Worm (Caenorhabditis elegans) whole organism, late embryonic: ENCODE data around the gene F13E9.12.

Experiments
- C08G9.2 ChIP-seq: sonication (generic microtip); optimal IDR thresholded peaks from 2 replicates; lab custom pipeline; 2016; ENCODE audit warnings: mild to moderate bottlenecking, missing genetic modification characterization, moderate library complexity, missing compliant biosample characterization
- K02D7.2 ChIP-seq: sonication (generic microtip); optimal IDR thresholded peaks from 2 replicates; lab custom pipeline; 2017; ENCODE audit warnings: mild to moderate bottlenecking, missing genetic modification characterization, missing compliant biosample characterization
- Y22D7AL.16 ChIP-seq: sonication (generic microtip); optimal IDR thresholded peaks from 2 replicates; lab custom pipeline; 2016; ENCODE audit warnings: missing genetic modification characterization, missing compliant biosample characterization
- ama-1 ChIP-seq: fragments of 150-350 bp; optimal IDR thresholded peaks from 2 replicates; lab custom pipeline; 2014
- ceh-14 ChIP-seq: sonication (generic microtip); optimal IDR thresholded peaks from 2 replicates; lab custom pipeline; 2016; ENCODE audit warnings: missing genotype, missing genetic modification characterization, missing compliant biosample characterization
- ceh-19 ChIP-seq: fragments of 200-800 bp; sonication (Bioruptor generic); optimal IDR thresholded peaks from 2 replicates; lab custom pipeline; 2018; ENCODE audit warnings: mild to moderate bottlenecking, missing genetic modification characterization, missing compliant biosample characterization
- ceh-2 ChIP-seq: sonication (generic microtip); optimal IDR thresholded peaks from 2 replicates; lab custom pipeline; 2016; ENCODE audit warnings: missing genotype, missing genetic modification characterization, missing compliant biosample characterization
- ceh-30 ChIP-seq: fragments of 150-350 bp; optimal IDR thresholded peaks from 2 replicates; lab custom pipeline; 2014; ENCODE audit warnings: missing biosample characterization, missing genetic modification characterization
- ceh-31 ChIP-seq: sonication (generic microtip); optimal IDR thresholded peaks from 2 replicates; lab custom pipeline; 2016; ENCODE audit warnings: missing genetic modification characterization, missing compliant biosample characterization
- ceh-34 ChIP-seq: sonication (generic microtip); optimal IDR thresholded peaks from 2 replicates; lab custom pipeline; 2016; ENCODE audit warnings: mild to moderate bottlenecking, missing genetic modification characterization, missing compliant biosample characterization
- ceh-45 ChIP-seq: fragments of 200-800 bp; sonication (Bioruptor generic); IDR thresholded peaks from 2 replicates; pipeline ENCODE4 v1.3.6; 2022; ENCODE audit warnings: missing genetic modification reagents, missing genetic modification characterization, missing compliant biosample characterization
- che-1 ChIP-seq: sonication (generic microtip); optimal IDR thresholded peaks from 2 replicates; lab custom pipeline; 2016; ENCODE audit warnings: mild to moderate bottlenecking, missing genetic modification characterization, missing compliant biosample characterization
- dmd-4 ChIP-seq: sonication (generic microtip); optimal IDR thresholded peaks from 2 replicates; lab custom pipeline; 2016; ENCODE audit warnings: borderline replicate concordance, missing genetic modification characterization, missing compliant biosample characterization
- dve-1 ChIP-seq: sonication (generic microtip); optimal IDR thresholded peaks from 2 replicates; lab custom pipeline; 2017; ENCODE audit warnings: antibody characterized with exemption, mild to moderate bottlenecking, missing genetic modification characterization, missing compliant biosample characterization
- elt-4 ChIP-seq: sonication (generic microtip); optimal IDR thresholded peaks from 2 replicates; lab custom pipeline; 2016; ENCODE audit warnings: missing genetic modification characterization, missing compliant biosample characterization
- fax-1 ChIP-seq: sonication (generic microtip); optimal IDR thresholded peaks from 2 replicates; lab custom pipeline; 2016; ENCODE audit warnings: missing genotype, missing genetic modification characterization, missing compliant biosample characterization
- fkh-6 ChIP-seq: sonication (generic microtip); optimal IDR thresholded peaks from 2 replicates; lab custom pipeline; 2016; ENCODE audit warnings: missing genetic modification characterization, missing compliant biosample characterization
- hlh-13 ChIP-seq: fragments of 200-800 bp; sonication (Bioruptor generic); optimal IDR thresholded peaks from 2 replicates; lab custom pipeline; 2018; ENCODE audit warnings: mild to moderate bottlenecking, missing genetic modification characterization, missing compliant biosample characterization
- hlh-6 ChIP-seq: sonication (generic microtip); optimal IDR thresholded peaks from 2 replicates; lab custom pipeline; 2016; ENCODE audit warnings: missing genotype, missing genetic modification characterization, missing compliant biosample characterization
- hlh-8 ChIP-seq: sonication (generic microtip); optimal IDR thresholded peaks from 2 replicates; lab custom pipeline; 2016; ENCODE audit warnings: missing genotype, missing genetic modification characterization, missing compliant biosample characterization
- lim-6 ChIP-seq: sonication (generic microtip); optimal IDR thresholded peaks from 2 replicates; lab custom pipeline; 2016; ENCODE audit warnings: missing genetic modification characterization, missing compliant biosample characterization
- lin-11 ChIP-seq: fragments of 200-800 bp; sonication (Bioruptor generic); optimal IDR thresholded peaks from 2 replicates; lab custom pipeline; 2018; ENCODE audit warnings: mild to moderate bottlenecking, missing genetic modification characterization, missing compliant biosample characterization
- mec-3 ChIP-seq: sonication (generic microtip); optimal IDR thresholded peaks from 2 replicates; lab custom pipeline; 2016; ENCODE audit warnings: borderline replicate concordance, missing genetic modification characterization, missing compliant biosample characterization
- nfya-1 ChIP-seq: sonication (generic microtip); optimal IDR thresholded peaks from 2 replicates; lab custom pipeline; 2017; ENCODE audit warnings: missing genetic modification characterization, mild to moderate bottlenecking, missing compliant biosample characterization, antibody characterized with exemption, moderate library complexity
- nhr-11 ChIP-seq: fragments of 150-350 bp; optimal IDR thresholded peaks from 2 replicates; lab custom pipeline; 2014; ENCODE audit warnings: missing biosample characterization, missing genetic modification characterization
- npax-4 ChIP-seq: sonication (generic microtip); optimal IDR thresholded peaks from 2 replicates; lab custom pipeline; 2016; ENCODE audit warnings: missing genetic modification characterization, missing compliant biosample characterization
- pag-3 ChIP-seq: sonication (generic microtip); optimal IDR thresholded peaks from 2 replicates; lab custom pipeline; 2016; ENCODE audit warnings: missing compliant biosample characterization, missing genetic modification characterization, borderline replicate concordance
- pat-9 ChIP-seq: fragments of 200-800 bp; sonication (Bioruptor generic); optimal IDR thresholded peaks from 2 replicates; lab custom pipeline; 2018; ENCODE audit warnings: mild to moderate bottlenecking, missing genetic modification characterization, moderate library complexity, missing compliant biosample characterization
- pax-1 ChIP-seq: fragments of 150-350 bp; optimal IDR thresholded peaks from 2 replicates; lab custom pipeline; 2014; ENCODE audit warnings: missing biosample characterization, missing genetic modification characterization
- pha-2 ChIP-seq: sonication (generic microtip); optimal IDR thresholded peaks from 2 replicates; lab custom pipeline; 2017; ENCODE audit warnings: mild to moderate bottlenecking, missing genetic modification characterization, missing compliant biosample characterization
- ref-2 ChIP-seq: sonication (generic microtip); optimal IDR thresholded peaks from 2 replicates; lab custom pipeline; 2016; ENCODE audit warnings: missing genetic modification characterization, missing compliant biosample characterization
- rnt-1 ChIP-seq: sonication (generic microtip); optimal IDR thresholded peaks from 2 replicates; lab custom pipeline; 2016; ENCODE audit warnings: missing genetic modification characterization, missing compliant biosample characterization
- sox-2 ChIP-seq: fragments of 200-800 bp; sonication (Bioruptor generic); IDR thresholded peaks from 2 replicates; pipeline ENCODE4 v1.3.6; 2022; ENCODE audit warnings: missing genetic modification reagents, missing genetic modification characterization, missing compliant biosample characterization
- tbx-7 ChIP-seq: sonication (generic microtip); optimal IDR thresholded peaks from 2 replicates; lab custom pipeline; 2016; ENCODE audit warnings: missing genotype, missing genetic modification characterization, missing compliant biosample characterization
- unc-3 ChIP-seq, 2 experiments: fragments of 200-800 bp in 1 of 2; sonication (Bioruptor generic) in 1 of 2; sonication (generic microtip) in 1 of 2; conservative IDR thresholded peaks in 1 of 2; optimal IDR thresholded peaks in 1 of 2; 2 replicates each; pipeline versions ENCODE4 v1.3.6 to Lab custom; 2016 to 2022; ENCODE audit warnings: missing compliant biosample characterization in 2 of 2, missing genetic modification characterization in 2 of 2, missing genetic modification reagents in 1 of 2
- unc-42 ChIP-seq: sonication (generic microtip); optimal IDR thresholded peaks from 2 replicates; lab custom pipeline; 2016; ENCODE audit warnings: missing genotype, missing genetic modification characterization, missing compliant biosample characterization
- zip-5 ChIP-seq: sonication (generic microtip); optimal IDR thresholded peaks from 2 replicates; lab custom pipeline; 2016; ENCODE audit warnings: missing genetic modification characterization, missing compliant biosample characterization
- ztf-16 ChIP-seq: sonication (generic microtip); optimal IDR thresholded peaks from 2 replicates; lab custom pipeline; 2017; ENCODE audit warnings: missing genetic modification characterization, missing compliant biosample characterization

The F13E9.12 gene

ce11 chrIV:10876844-10877243 lies 2.4 kb upstream of the F13E9.12 start, which contains the start of gene fipr-14:
Gene fipr-14 (plus strand): TSS chrIV:10877144.
- TF ChIP-seq npax-4 (tag; lab: Kevin White, UChicago) (no peak), lim-6 (no peak)

DNA sequence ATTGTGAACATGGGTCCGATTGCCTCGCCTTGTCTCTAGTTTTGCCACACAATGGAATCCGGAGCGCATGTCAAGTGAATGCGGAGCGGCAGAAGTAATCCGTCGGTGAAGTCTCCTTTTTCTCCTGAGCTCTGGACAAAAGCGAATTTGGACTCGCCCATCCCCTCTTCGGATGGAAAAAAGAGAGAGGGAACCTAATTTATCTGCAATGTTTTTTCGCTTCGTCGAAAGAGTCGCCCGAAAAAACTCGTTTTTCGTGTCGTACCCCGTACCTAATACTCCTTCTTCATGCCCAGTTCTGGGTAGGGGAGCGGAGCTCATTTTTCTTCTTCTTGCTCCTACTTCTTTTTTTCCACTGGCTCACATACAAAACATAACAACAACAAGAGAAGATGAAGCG lies 4.3 kb downstream of the F13E9.12 start:
- TF ChIP-seq dve-1 (tag; lab: Kevin White, UChicago) (no peak), hlh-6 (tag; lab: Kevin White, UChicago) (no peak), ceh-45 (GFP tag; lab: Robert Waterston, UW) (no peak), unc-42 (peak; percentile 70)

- peak; percentile 5 for TF ChIP-seq pha-2 (tag; lab: Kevin White, UChicago)
- TF ChIP-seq lin-11 = no peak
- no peak for TF ChIP-seq nhr-11
- no peak for TF ChIP-seq fax-1 (tag; lab: Kevin White, UChicago)
- no peak for TF ChIP-seq ceh-30 (tag; lab: Kevin White, UChicago)
- TF ChIP-seq ceh-34 (tag; lab: Kevin White, UChicago) = peak; percentile 79
- TF ChIP-seq ceh-45 (GFP tag; lab: Robert Waterston, UW) = no peak
- TF ChIP-seq che-1 (tag; lab: Kevin White, UChicago) = no peak
- no peak for TF ChIP-seq ceh-19 (GFP tag; lab: Kevin White, UChicago)
Measured at ce11 chrIV:10869642-10870041, 4.8 kb downstream of the F13E9.12 start.

- peak; percentile 65 for TF ChIP-seq hlh-6 (tag; lab: Kevin White, UChicago)
- peak; percentile 61 for TF ChIP-seq unc-42
- no peak for TF ChIP-seq npax-4 (tag; lab: Kevin White, UChicago)
- TF ChIP-seq ceh-31 (tag; lab: Kevin White, UChicago) = peak; percentile 55
- TF ChIP-seq rnt-1 = no peak
- TF ChIP-seq ceh-14 (tag; lab: Kevin White, UChicago) = peak; percentile 23
- TF ChIP-seq fax-1 (tag; lab: Kevin White, UChicago) = peak; percentile 40
- peak; percentile 38 for TF ChIP-seq pag-3 (tag; lab: Kevin White, UChicago)
- TF ChIP-seq pax-1 (tag; lab: Kevin White, UChicago) = no peak
- TF ChIP-seq, all 69 proteins: peak for 6
Measured at ce11 chrIV:10868629-10869251, 5.7 kb downstream of the F13E9.12 start, which contains the start of gene F13E9.11. Gene F13E9.11 (minus strand): TSS chrIV:10869135.

- TF ChIP-seq K02D7.2 (tag; lab: Kevin White, UChicago) = no peak
- no peak for TF ChIP-seq tbx-7
- no peak for TF ChIP-seq ztf-16 (tag; lab: Kevin White, UChicago)
- TF ChIP-seq sox-2 = peak; percentile 52
- TF ChIP-seq dmd-4 (tag; lab: Kevin White, UChicago) = no peak
- TF ChIP-seq ceh-31 (tag; lab: Kevin White, UChicago) = peak; percentile 62
- TF ChIP-seq ref-2 = peak; percentile 37
- no peak for TF ChIP-seq fax-1 (tag; lab: Kevin White, UChicago)
- peak; percentile 10; the same call in 1 of the 2 replicates for TF ChIP-seq ceh-45 (GFP tag; lab: Robert Waterston, UW)
Measured at ce11 chrIV:10867370-10868146, 6.9 kb downstream of the F13E9.12 start.

ce11 chrIV:10864031-10864430 lies 10.4 kb downstream of the F13E9.12 start, which contains the start of gene nish-1:
Gene nish-1 (plus strand): TSS chrIV:10864331.
- no peak for TF ChIP-seq ama-1 (lab: Kevin White, UChicago)
- no peak for TF ChIP-seq unc-3 (GFP tag; conservative IDR thresholded peaks at IDR 0.05; lab: Robert Waterston, UW)
- TF ChIP-seq unc-3 (tag; optimal IDR thresholded peaks at IDR 0.05; lab: Kevin White, UChicago) = no peak
- TF ChIP-seq elt-4 (tag; lab: Kevin White, UChicago) = no peak
- TF ChIP-seq ceh-2 (tag; lab: Kevin White, UChicago) = no peak
- no peak for TF ChIP-seq C08G9.2 (tag; lab: Kevin White, UChicago)
- TF ChIP-seq pax-1 (tag; lab: Kevin White, UChicago) = no peak
- TF ChIP-seq ceh-31 (tag; lab: Kevin White, UChicago) = no peak
- no peak for TF ChIP-seq ceh-45 (GFP tag; lab: Robert Waterston, UW)
- TF ChIP-seq mec-3 (tag; lab: Kevin White, UChicago) = no peak
- TF ChIP-seq ceh-14 (tag; lab: Kevin White, UChicago) = no peak
- TF ChIP-seq hlh-13 (GFP tag; lab: Kevin White, UChicago) = no peak
- TF ChIP-seq fkh-6 = no peak
- no peak for TF ChIP-seq pat-9 (tag; lab: Kevin White, UChicago)
- no peak for TF ChIP-seq Y22D7AL.16 (tag; lab: Kevin White, UChicago)
- no peak for TF ChIP-seq ceh-30 (tag; lab: Kevin White, UChicago)
- TF ChIP-seq zip-5 (tag; lab: Kevin White, UChicago) = no peak
- no peak for TF ChIP-seq nfya-1
- TF ChIP-seq hlh-8 (tag; lab: Kevin White, UChicago) = no peak
- no peak for TF ChIP-seq che-1 (tag; lab: Kevin White, UChicago)
- TF ChIP-seq, all 69 proteins: peak for 0
